Fruit fly (Drosophila melanogaster): ENCODE measurements around the gene DPCoAC.

Gene DPCoAC

DNA sequence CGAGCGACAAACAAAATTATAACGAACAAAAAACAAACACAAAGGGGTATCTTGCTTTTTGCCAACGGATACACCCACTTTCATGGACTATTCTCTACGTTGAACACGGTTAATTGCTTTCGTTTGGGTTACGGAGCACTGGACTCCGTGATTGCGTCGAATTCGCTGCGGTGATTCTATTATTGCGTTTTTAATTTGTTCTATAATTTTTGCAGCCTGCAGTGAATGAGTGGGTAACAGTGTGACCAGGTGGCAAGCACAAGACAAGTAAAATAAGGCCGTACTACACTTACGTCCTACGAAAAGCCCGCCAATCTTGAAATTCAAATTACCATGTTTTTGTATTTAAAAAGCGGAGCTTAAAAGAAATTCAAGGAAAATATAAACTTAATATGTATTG, 28.1 kb upstream of the DPCoAC start, which contains the start of gene CG16953:
CG16953 (minus strand) TSS at position 268 of the 400 bp plus-strand sequence.
- peak; percentile 1 for TF ChIP-seq br (GFP tag; optimal IDR thresholded peaks at IDR 0.05)
- no peak for TF ChIP-seq Rel (GFP tag; optimal IDR thresholded peaks at IDR 0.05)
- peak; percentile 35 for TF ChIP-seq Rel (tag; optimal IDR thresholded peaks at IDR 0.05)
- no peak for TF ChIP-seq sage (GFP tag; optimal IDR thresholded peaks at IDR 0.05)
- TF ChIP-seq Sp1 (GFP tag; optimal IDR thresholded peaks at IDR 0.05) = peak; percentile 14
- peak; percentile 28 for TF ChIP-seq Jra (GFP tag; optimal IDR thresholded peaks at IDR 0.05)
- no peak for TF ChIP-seq CG32264 (GFP tag; optimal IDR thresholded peaks at IDR 0.05)
- TF ChIP-seq Hnf4 (GFP tag; optimal IDR thresholded peaks at IDR 0.05) = no peak

DNA sequence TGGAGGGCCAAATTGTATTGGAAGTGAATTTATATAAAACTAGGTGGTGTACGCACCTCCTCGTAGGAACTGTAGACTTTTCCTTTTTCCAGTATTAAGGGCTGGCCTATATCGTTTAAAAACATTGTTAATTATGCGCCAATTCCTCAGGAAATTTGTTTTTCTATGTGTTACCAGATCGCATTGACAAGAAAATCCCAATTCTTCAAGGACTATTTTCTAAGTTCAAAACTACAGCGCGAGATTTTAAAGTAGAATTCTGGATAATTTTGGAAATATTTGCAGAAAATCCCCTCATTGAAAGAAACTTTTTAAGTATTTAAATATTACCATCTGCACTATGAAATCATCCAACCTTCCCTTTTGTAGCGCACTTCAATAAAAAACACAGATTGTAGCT, 23.9 kb upstream of the DPCoAC start, which contains the start of gene CG34008:
CG34008 (minus strand) TSS at position 147 of the 400 bp plus-strand sequence.
- TF ChIP-seq Dfd (GFP tag; optimal IDR thresholded peaks at IDR 0.05) (no peak), ey (GFP tag; optimal IDR thresholded peaks at IDR 0.05) (no peak), Hr83 (GFP tag; optimal IDR thresholded peaks at IDR 0.05; ENCODE audit: poor library complexity, severe bottlenecking) (no peak), br (GFP tag; optimal IDR thresholded peaks at IDR 0.05) (no peak), tai (GFP tag; optimal IDR thresholded peaks at IDR 0.05) (no peak), OdsH (GFP tag; optimal IDR thresholded peaks at IDR 0.05) (no peak), sage (GFP tag; optimal IDR thresholded peaks at IDR 0.05) (no peak)

DNA sequence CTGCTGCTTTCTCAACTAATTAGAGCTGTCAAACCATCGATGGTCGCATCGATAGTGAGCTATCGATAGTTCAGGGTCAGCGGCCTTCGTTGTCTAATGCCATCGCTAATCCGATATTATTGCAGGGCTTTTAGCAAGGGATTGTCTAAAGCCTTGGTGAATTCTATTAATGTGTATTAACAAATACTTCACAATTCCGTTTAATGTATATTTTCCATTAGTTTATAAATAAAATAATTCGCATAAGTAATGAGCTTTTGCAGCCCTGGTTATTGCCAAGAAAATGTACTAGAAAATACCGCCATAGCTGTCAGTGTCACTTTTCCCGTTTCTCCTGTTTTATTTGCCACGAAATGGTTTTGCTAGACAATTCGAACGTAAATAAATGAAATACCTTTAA, 22.3 kb upstream of the DPCoAC start, which contains the start of the genes EloB and Srp14:
EloB (minus strand) TSS at position 35 of the 400 bp plus-strand sequence.
Srp14 (plus strand) TSS at position 300 of the 400 bp plus-strand sequence.
- TF ChIP-seq Jra (GFP tag; optimal IDR thresholded peaks at IDR 0.05) = peak; percentile 92
- TF ChIP-seq fru (GFP tag; optimal IDR thresholded peaks at IDR 0.05) = peak; percentile 83
- no peak for TF ChIP-seq Dfd (GFP tag; optimal IDR thresholded peaks at IDR 0.05)
- no peak for TF ChIP-seq lola (GFP tag; optimal IDR thresholded peaks at IDR 0.05)
- peak; percentile 71 for TF ChIP-seq CG9705 (GFP tag; optimal IDR thresholded peaks at IDR 0.05)
- TF ChIP-seq Rel (GFP tag; optimal IDR thresholded peaks at IDR 0.05) = no peak
- peak; percentile 68 for TF ChIP-seq Rel (tag; optimal IDR thresholded peaks at IDR 0.05)
- peak; percentile 49 for TF ChIP-seq CG32264 (GFP tag; optimal IDR thresholded peaks at IDR 0.05)
- peak; percentile 80 for TF ChIP-seq OdsH (GFP tag; optimal IDR thresholded peaks at IDR 0.05)
- TF ChIP-seq foxo (GFP tag; optimal IDR thresholded peaks at IDR 0.05) = peak; percentile 57 to 88
- peak; percentile 92 for TF ChIP-seq Hnf4 (GFP tag; optimal IDR thresholded peaks at IDR 0.05)
- TF ChIP-seq GATAd (GFP tag; optimal IDR thresholded peaks at IDR 0.05) = no peak
- TF ChIP-seq br (GFP tag; optimal IDR thresholded peaks at IDR 0.05) = peak; percentile 86
- no peak for TF ChIP-seq Hr78 (GFP tag; optimal IDR thresholded peaks at IDR 0.05)
- peak; percentile 88 for TF ChIP-seq rgr (GFP tag; optimal IDR thresholded peaks at IDR 0.05)
- TF ChIP-seq woc (GFP tag; optimal IDR thresholded peaks at IDR 0.05) = no peak
- TF ChIP-seq Abd-B (GFP tag; optimal IDR thresholded peaks at IDR 0.05) = no peak
- TF ChIP-seq ey (GFP tag; optimal IDR thresholded peaks at IDR 0.05) = peak; percentile 86
- TF ChIP-seq Hr83 (GFP tag; optimal IDR thresholded peaks at IDR 0.05; ENCODE audit: poor library complexity, severe bottlenecking) = peak; percentile 81
- TF ChIP-seq usp (GFP tag; optimal IDR thresholded peaks at IDR 0.05) = no peak
- no peak for TF ChIP-seq Myc (optimal IDR thresholded peaks at IDR 0.05)
- no peak for TF ChIP-seq brk (GFP tag; optimal IDR thresholded peaks at IDR 0.05)
- peak; percentile 74 for TF ChIP-seq psq (GFP tag; optimal IDR thresholded peaks at IDR 0.05)
- peak; percentile 86 for TF ChIP-seq h (GFP tag; optimal IDR thresholded peaks at IDR 0.05)
- TF ChIP-seq Mio (GFP tag; optimal IDR thresholded peaks at IDR 0.05) = no peak
- no peak for TF ChIP-seq Dif (GFP tag; optimal IDR thresholded peaks at IDR 0.05; ENCODE audit: partially characterized antibody)
- peak; percentile 77 for TF ChIP-seq sv (GFP tag; optimal IDR thresholded peaks at IDR 0.05)
- TF ChIP-seq sage (GFP tag; optimal IDR thresholded peaks at IDR 0.05) = no peak
- peak; percentile 87 for TF ChIP-seq HLH106 (tag; optimal IDR thresholded peaks at IDR 0.05)
- no peak for TF ChIP-seq pan (optimal IDR thresholded peaks at IDR 0.05)
- TF ChIP-seq N (GFP tag; optimal IDR thresholded peaks at IDR 0.05) = no peak
- TF ChIP-seq dl (GFP tag; optimal IDR thresholded peaks at IDR 0.05; ENCODE audit: insufficient read depth in 1 of 2, partially characterized antibody in 2 of 2) = no peak
- TF ChIP-seq jim (GFP tag; optimal IDR thresholded peaks at IDR 0.05) = no peak
- peak; percentile 83 for TF ChIP-seq Sp1 (GFP tag; optimal IDR thresholded peaks at IDR 0.05)

DNA sequence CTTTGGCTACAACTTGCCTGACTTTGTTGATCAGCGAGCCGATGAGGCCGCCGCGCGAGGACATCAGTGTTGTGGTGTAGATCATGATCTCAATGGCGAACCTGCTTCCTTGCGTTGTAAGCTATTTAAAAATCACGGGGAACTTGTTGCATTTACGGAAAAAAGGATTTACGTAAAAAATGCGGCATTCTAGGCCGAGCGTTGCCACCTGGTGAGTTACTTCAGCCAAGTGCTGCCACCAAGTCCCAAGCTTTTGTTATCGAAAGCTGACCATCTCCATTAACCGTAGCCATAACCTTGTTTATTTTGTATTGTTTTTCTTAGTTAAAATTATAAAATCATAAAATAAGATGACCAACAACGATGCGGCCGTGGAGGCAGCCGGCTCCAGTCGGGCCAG, 19.3 kb upstream of the DPCoAC start, which contains the start of the genes TFAM and CG5412:
TFAM (minus strand) TSS at position 222 of the 400 bp plus-strand sequence.
CG5412 (plus strand) TSS at position 265 of the 400 bp plus-strand sequence.
- no peak for TF ChIP-seq dmrt93B (GFP tag; optimal IDR thresholded peaks at IDR 0.05)
- no peak for TF ChIP-seq brk (GFP tag; optimal IDR thresholded peaks at IDR 0.05)
- no peak for TF ChIP-seq Hr78 (GFP tag; optimal IDR thresholded peaks at IDR 0.05)
- TF ChIP-seq Sp1 (GFP tag; optimal IDR thresholded peaks at IDR 0.05) = no peak
- TF ChIP-seq br (GFP tag; optimal IDR thresholded peaks at IDR 0.05) = no peak
- TF ChIP-seq sage (GFP tag; optimal IDR thresholded peaks at IDR 0.05) = no peak
- TF ChIP-seq foxo (GFP tag; optimal IDR thresholded peaks at IDR 0.05) = no peak
- no peak for TF ChIP-seq Jra (GFP tag; optimal IDR thresholded peaks at IDR 0.05)
- no peak for TF ChIP-seq dsf (GFP tag; optimal IDR thresholded peaks at IDR 0.05; ENCODE audit: borderline replicate concordance)
- TF ChIP-seq tai (GFP tag; optimal IDR thresholded peaks at IDR 0.05) = no peak
- TF ChIP-seq woc (GFP tag; optimal IDR thresholded peaks at IDR 0.05) = no peak
- no peak for TF ChIP-seq Abd-B (GFP tag; optimal IDR thresholded peaks at IDR 0.05)
- no peak for TF ChIP-seq pan (optimal IDR thresholded peaks at IDR 0.05)
- TF ChIP-seq Myc (optimal IDR thresholded peaks at IDR 0.05) = no peak
